Worm (Caenorhabditis elegans) whole organism, midembryonic: ENCODE results near the gene srg-24.
A peak's percentile ranks its signal among the peaks of the same experiment; 100 is the strongest.
"Not testable (repeated sequence)": the region's sequence is repeated elsewhere in the genome, so short reads cannot be mapped to it uniquely, and the experiment has no call there.

Source experiments
- T22C8.4 ChIP-seq: fragments of 200-800 bp; sonication (Bioruptor generic); IDR thresholded peaks from 2 replicates; pipeline ENCODE4 v1.3.6; 2022; ENCODE audit warnings: missing genetic modification characterization, missing compliant biosample characterization
- cog-1 ChIP-seq: sonication (generic microtip); optimal IDR thresholded peaks from 2 replicates; lab custom pipeline; 2016; ENCODE audit warnings: missing genetic modification characterization, missing compliant biosample characterization
- flt-1 ChIP-seq: fragments of 200-800 bp; sonication (Bioruptor generic); IDR thresholded peaks from 2 replicates; pipeline ENCODE4 v1.3.6; 2022; ENCODE audit warnings: missing genetic modification characterization, missing compliant biosample characterization
- klf-2 ChIP-seq: fragments of 200-800 bp; sonication (Bioruptor generic); conservative IDR thresholded peaks from 2 replicates; pipeline ENCODE4 v1.3.6; 2022; ENCODE audit warnings: missing genetic modification reagents, missing genetic modification characterization, missing compliant biosample characterization
- med-1 ChIP-seq: sonication (generic microtip); optimal IDR thresholded peaks from 2 replicates; lab custom pipeline; 2017; ENCODE audit warnings: missing genetic modification characterization, mild to moderate bottlenecking, missing compliant biosample characterization, antibody characterized with exemption, missing genetic modification reagents; ENCODE audit not compliant: insufficient read depth
- ref-1 ChIP-seq: fragments of 200-800 bp; sonication (Bioruptor generic); conservative IDR thresholded peaks from 2 replicates; pipeline ENCODE4 v1.3.6; 2022; ENCODE audit warnings: missing genetic modification reagents, missing genetic modification characterization, missing compliant biosample characterization
- tab-1 ChIP-seq: fragments of 200-800 bp; sonication (Bioruptor generic); IDR thresholded peaks from 2 replicates; pipeline ENCODE4 v1.3.6; 2022; ENCODE audit warnings: missing genetic modification characterization, missing compliant biosample characterization
- ztf-23 ChIP-seq: fragments of 200-800 bp; sonication (Bioruptor generic); IDR thresholded peaks from 2 replicates; pipeline ENCODE4 v1.3.6; 2022; ENCODE audit warnings: missing genetic modification reagents, missing genetic modification characterization, missing compliant biosample characterization
- ztf-29 ChIP-seq: fragments of 200-800 bp; sonication (Bioruptor generic); IDR thresholded peaks from 2 replicates; pipeline ENCODE4 v1.3.6; 2022; ENCODE audit warnings: missing genetic modification reagents, missing genetic modification characterization, missing compliant biosample characterization

The srg-24 gene

ce11 chrII:3100546-3100945 is at the start of gene srg-24:
TSS of gene srg-24 (minus strand) at chrII:3100646.
- TF ChIP-seq ref-1 (GFP tag; lab: Robert Waterston, UW) (no peak), T22C8.4 (GFP tag; lab: Robert Waterston, UW) (no peak), cog-1 (tag; lab: Kevin White, UChicago) (no peak), med-1 (GFP tag; lab: Kevin White, UChicago) (no peak), klf-2 (no peak), flt-1 (GFP tag; lab: Robert Waterston, UW) (no peak), ztf-29 (GFP tag; lab: Robert Waterston, UW) (no peak), tab-1 (GFP tag; lab: Robert Waterston, UW) (no peak), ztf-23 (no peak)

ce11 chrII:3149521-3150190 is 49.2 kb upstream of the srg-24 start, which contains the start of the genes T10D4.11 and T10D4.1:
TSS of gene T10D4.11 (minus strand) at chrII:3149621.
TSS of gene T10D4.1 (plus strand) at chrII:3150140.
- TF ChIP-seq ref-1 (GFP tag; lab: Robert Waterston, UW) (no peak), ztf-29 (GFP tag; lab: Robert Waterston, UW) (no peak), ztf-23 (no peak), T22C8.4 (GFP tag; lab: Robert Waterston, UW) (no peak), flt-1 (GFP tag; lab: Robert Waterston, UW) (no peak), med-1 (GFP tag; lab: Kevin White, UChicago) (no peak), klf-2 (no peak), tab-1 (GFP tag; lab: Robert Waterston, UW) (no peak), cog-1 (tag; lab: Kevin White, UChicago) (no peak)

- TF ChIP-seq tab-1 (GFP tag; lab: Robert Waterston, UW) (no peak), ztf-23 (no peak), ref-1 (GFP tag; lab: Robert Waterston, UW) (no peak), ztf-29 (GFP tag; lab: Robert Waterston, UW) (no peak)
These were observed 48.0 kb upstream of the srg-24 start for ce11 chrII:3148404-3148803.

ce11 chrII:3145842-3146241 is 45.4 kb upstream of the srg-24 start, which contains the start of gene T10D4.15:
TSS of gene T10D4.15 (plus strand) at chrII:3146142.
- TF ChIP-seq T22C8.4 (GFP tag; lab: Robert Waterston, UW) (no peak), ztf-29 (GFP tag; lab: Robert Waterston, UW) (no peak), ztf-23 (no peak), flt-1 (GFP tag; lab: Robert Waterston, UW) (no peak), med-1 (GFP tag; lab: Kevin White, UChicago) (no peak), tab-1 (GFP tag; lab: Robert Waterston, UW) (no peak), cog-1 (tag; lab: Kevin White, UChicago) (no peak), ref-1 (GFP tag; lab: Robert Waterston, UW) (no peak), klf-2 (no peak)

- TF ChIP-seq ref-1, ztf-29, T22C8.4 (GFP tag; lab: Robert Waterston, UW): not testable (repeated sequence)
These were observed 44.1 kb upstream of the srg-24 start, which contains the start of gene sri-43 for ce11 chrII:3144552-3144951. TSS of gene sri-43 (minus strand) at chrII:3144652.

ce11 chrII:3142855-3143254 is 42.4 kb upstream of the srg-24 start, which contains the start of gene sri-42:
TSS of gene sri-42 (minus strand) at chrII:3142955.
- TF ChIP-seq cog-1 (tag; lab: Kevin White, UChicago); ref-1 (GFP tag; lab: Robert Waterston, UW); klf-2: not testable (repeated sequence)

- TF ChIP-seq med-1 (GFP tag; lab: Kevin White, UChicago) (no peak), ztf-23 (no peak), ztf-29 (GFP tag; lab: Robert Waterston, UW) (no peak), klf-2 (no peak), T22C8.4 (GFP tag; lab: Robert Waterston, UW) (no peak), tab-1 (GFP tag; lab: Robert Waterston, UW) (no peak), ref-1 (GFP tag; lab: Robert Waterston, UW) (no peak), cog-1 (tag; lab: Kevin White, UChicago) (no peak), flt-1 (GFP tag; lab: Robert Waterston, UW) (no peak)
These were observed 37.4 kb upstream of the srg-24 start, which contains the start of gene sri-54 for ce11 chrII:3137804-3138203. TSS of gene sri-54 (minus strand) at chrII:3137904.

- TF ChIP-seq med-1 (GFP tag; lab: Kevin White, UChicago) (no peak), T22C8.4 (GFP tag; lab: Robert Waterston, UW) (no peak), ztf-29 (GFP tag; lab: Robert Waterston, UW) (peak; percentile 20; the same call in 1 of the 2 replicates), tab-1 (GFP tag; lab: Robert Waterston, UW) (no peak)
These were observed 34.8 kb upstream of the srg-24 start for ce11 chrII:3135293-3135692.

ce11 chrII:3129007-3129406 is 28.6 kb upstream of the srg-24 start, which contains the start of gene chil-24:
TSS of gene chil-24 (plus strand) at chrII:3129162.
- TF ChIP-seq ref-1 (GFP tag; lab: Robert Waterston, UW) (no peak), ztf-23 (no peak), klf-2 (no peak), cog-1 (tag; lab: Kevin White, UChicago) (no peak), ztf-29 (GFP tag; lab: Robert Waterston, UW) (no peak), tab-1 (GFP tag; lab: Robert Waterston, UW) (no peak)

- TF ChIP-seq ztf-23, result 0 out of 2 replicates have a peak, but pooled peaks have one; percentile 32
These were observed 26.3 kb upstream of the srg-24 start, which contains the start of gene ins-31 for ce11 chrII:3126741-3127140. TSS of gene ins-31 (plus strand) at chrII:3127041.
